6 worm cellular contexts compared by ENCODE assay signal in the genomic region with DNA sequence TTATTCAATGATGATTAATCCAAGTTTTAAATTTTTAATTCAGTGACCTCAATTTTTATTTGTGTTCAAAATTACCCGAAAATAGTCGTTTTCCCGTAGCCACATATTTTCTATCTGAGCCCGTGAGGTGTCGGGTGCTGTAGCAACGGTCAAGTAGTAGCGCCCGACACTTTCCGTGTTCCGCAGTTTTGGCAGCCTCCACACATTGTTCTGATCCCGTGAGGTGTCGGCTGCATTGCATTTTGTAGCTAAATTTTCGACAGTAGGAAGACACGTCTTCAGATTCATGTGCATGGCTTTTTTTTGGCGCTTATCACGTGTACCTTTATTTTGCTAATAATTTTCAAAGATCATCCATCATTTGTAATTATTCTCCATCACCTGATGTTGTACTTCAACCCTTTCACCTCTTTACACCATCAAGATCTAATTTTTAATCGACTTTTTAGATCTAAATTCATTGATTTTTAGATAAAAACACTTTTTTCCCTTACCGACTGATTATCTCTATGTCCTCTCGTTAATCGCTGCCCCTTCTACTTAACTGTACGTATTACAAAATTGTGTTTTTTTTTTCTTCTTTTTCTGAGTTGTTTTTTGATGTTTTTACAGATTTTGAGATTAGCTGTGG.
TF ChIP-seq lines count a peak whose summit lies in the region.

No protein-coding gene starts in this region.

TF ChIP-seq in whole organism, L1 larva, 84 proteins besides CTCF, POLR2A, EP300 and RAD21:
- no peak for TF ChIP-seq nhr-12 (tag; optimal IDR thresholded peaks at IDR 0.05; lab: Kevin White, UChicago)
- TF ChIP-seq lin-14 (GFP tag; optimal IDR thresholded peaks at IDR 0.05; lab: Kevin White, UChicago), result peak; percentile 20
- no peak for TF ChIP-seq nhr-19 (GFP tag; conservative IDR thresholded peaks at IDR 0.05; lab: Robert Waterston, UW)
- peak; percentile 82 for TF ChIP-seq snpc-4 (tag; optimal IDR thresholded peaks at IDR 0.05; lab: Kevin White, UChicago)
- no peak for TF ChIP-seq rnt-1 (tag; optimal IDR thresholded peaks at IDR 0.05; lab: Kevin White, UChicago)
- TF ChIP-seq nhr-85 (tag; lab: Kevin White, UChicago), result peak; percentile 87
- TF ChIP-seq grh-1 (GFP tag; IDR thresholded peaks at IDR 0.05; lab: Robert Waterston, UW), result no peak
- no peak for TF ChIP-seq blmp-1 (tag; optimal IDR thresholded peaks at IDR 0.05; lab: Kevin White, UChicago)

TF ChIP-seq in whole organism, L2 larva, 48 proteins besides CTCF, POLR2A, EP300 and RAD21:
- no peak for TF ChIP-seq sma-3 (GFP tag; optimal IDR thresholded peaks at IDR 0.05; lab: Kevin White, UChicago)
- peak; percentile 14 for TF ChIP-seq ceh-16 (tag; optimal IDR thresholded peaks at IDR 0.05; lab: Kevin White, UChicago)
- TF ChIP-seq elt-1 (tag; optimal IDR thresholded peaks at IDR 0.05; lab: Kevin White, UChicago), result peak; percentile 63

TF ChIP-seq in whole organism, L3 larva, 47 proteins besides CTCF, POLR2A, EP300 and RAD21:
- TF ChIP-seq elt-1 (tag; optimal IDR thresholded peaks at IDR 0.05; lab: Kevin White, UChicago), result peak; percentile 97
- TF ChIP-seq snpc-4 (tag; optimal IDR thresholded peaks at IDR 0.05; lab: Kevin White, UChicago), result peak; percentile 24
- TF ChIP-seq eor-1 (tag; optimal IDR thresholded peaks at IDR 0.05; lab: Kevin White, UChicago), result no peak
- TF ChIP-seq nhr-12 (tag; optimal IDR thresholded peaks at IDR 0.05; lab: Kevin White, UChicago), result no peak

TF ChIP-seq in whole organism, L4 larva, 104 proteins besides CTCF, POLR2A, EP300 and RAD21:
- TF ChIP-seq ceh-82 (tag; optimal IDR thresholded peaks at IDR 0.05; lab: Kevin White, UChicago) (no peak), ceh-28 (tag; optimal IDR thresholded peaks at IDR 0.05; lab: Kevin White, UChicago) (no peak), aha-1 (tag; lab: Kevin White, UChicago) (peak; percentile 5), hif-1 (tag; optimal IDR thresholded peaks at IDR 0.05; lab: Kevin White, UChicago) (no peak), mep-1 (tag; optimal IDR thresholded peaks at IDR 0.05; lab: Kevin White, UChicago) (no peak), spr-3 (GFP tag; optimal IDR thresholded peaks at IDR 0.05; lab: Kevin White, UChicago) (no peak), hlh-30 (tag; optimal IDR thresholded peaks at IDR 0.05; lab: Kevin White, UChicago; ENCODE audit: insufficient read depth) (no peak)

TF ChIP-seq in whole organism, mixed stage, embryonic, 35 proteins besides CTCF, POLR2A, EP300 and RAD21:
- TF ChIP-seq sem-2 (GFP tag; optimal IDR thresholded peaks at IDR 0.05; lab: Kevin White, UChicago) (no peak), elt-1 (tag; optimal IDR thresholded peaks at IDR 0.05; lab: Kevin White, UChicago; ENCODE audit: borderline replicate concordance, insufficient read depth) (peak; percentile 46)

TF ChIP-seq in whole organism, young adult, 124 proteins besides CTCF, POLR2A, EP300 and RAD21:
- no peak for TF ChIP-seq snpc-4 (GFP tag; optimal IDR thresholded peaks at IDR 0.05; lab: Kevin White, UChicago)
- peak; percentile 41 to 84 (median 62) for TF ChIP-seq snpc-4 (tag; optimal IDR thresholded peaks at IDR 0.05; lab: Kevin White, UChicago)
- no peak for TF ChIP-seq unc-62 (GFP tag; optimal IDR thresholded peaks at IDR 0.05; lab: Kevin White, UChicago)
